Fruit fly (Drosophila melanogaster) whole organism, embryonic: Measurements from ENCODE around the gene ninaB.

ENCODE experiments used
- BtbVII ChIP-seq: fragments of 200-800 bp; sonication (Bioruptor generic); optimal IDR thresholded peaks from 3 replicates; lab custom pipeline; 2017; ENCODE audit warnings: missing biosample characterization, mild to moderate bottlenecking, missing genetic modification characterization
- CG10321 ChIP-seq: fragments of 200-800 bp; sonication (Bioruptor generic); IDR thresholded peaks from 2 replicates; pipeline ENCODE4 v1.3.6; 2022; ENCODE audit warnings: missing biosample characterization, missing genetic modification characterization
- CG11696 ChIP-seq: fragments of 200-800 bp; sonication (Bioruptor generic); IDR thresholded peaks from 2 replicates; pipeline ENCODE4 v1.3.6; 2022; ENCODE audit warnings: missing biosample characterization, missing genetic modification characterization
- CG17612 ChIP-seq: fragments of 200-800 bp; sonication (Bioruptor generic); IDR thresholded peaks from 2 replicates; pipeline ENCODE4 v1.3.6; 2022; ENCODE audit warnings: missing biosample characterization, missing genetic modification characterization
- CG6791 ChIP-seq: fragments of 200-800 bp; sonication (Bioruptor generic); IDR thresholded peaks from 3 replicates; pipeline ENCODE4 v1.3.6; 2022; ENCODE audit warnings: missing biosample characterization, missing genetic modification characterization; ENCODE audit not compliant: partially characterized antibody
- CG7271 ChIP-seq: fragments of 200-800 bp; sonication (Bioruptor generic); optimal IDR thresholded peaks from 2 replicates; lab custom pipeline; 2018; ENCODE audit warnings: missing biosample characterization, mild to moderate bottlenecking, missing genetic modification characterization, moderate library complexity
- Rx ChIP-seq: fragments of 200-800 bp; sonication (Bioruptor generic); IDR thresholded peaks from 2 replicates; pipeline ENCODE4 v1.3.6; 2022; ENCODE audit warnings: missing biosample characterization, missing genetic modification characterization
- Xbp1 ChIP-seq: fragments of 200-800 bp; sonication (Bioruptor generic); optimal IDR thresholded peaks from 3 replicates; lab custom pipeline; 2016; ENCODE audit warnings: missing biosample characterization, mild to moderate bottlenecking, missing genetic modification characterization
- az2 ChIP-seq: fragments of 200-800 bp; sonication (Bioruptor generic); optimal IDR thresholded peaks from 3 replicates; lab custom pipeline; 2016; ENCODE audit warnings: missing biosample characterization, missing genetic modification characterization
- dm ChIP-seq: fragments of 200-800 bp; sonication (Bioruptor generic); optimal IDR thresholded peaks from 3 replicates; lab custom pipeline; 2016; ENCODE audit warnings: missing biosample characterization, missing genetic modification characterization
- fru ChIP-seq: fragments of >200 bp; optimal IDR thresholded peaks from 2 replicates; lab custom pipeline; 2017
- pros ChIP-seq: fragments of 200-800 bp; sonication (Bioruptor generic); optimal IDR thresholded peaks from 3 replicates; lab custom pipeline; 2019; ENCODE audit warnings: missing biosample characterization, mild to moderate bottlenecking, missing genetic modification characterization, moderate library complexity
- salm ChIP-seq: fragments of 200-800 bp; sonication (Bioruptor generic); optimal IDR thresholded peaks from 2 replicates; lab custom pipeline; 2018; ENCODE audit warnings: missing biosample characterization, mild to moderate bottlenecking, missing genetic modification characterization
- tna ChIP-seq: fragments of 200-800 bp; sonication (Bioruptor generic); IDR thresholded peaks from 2 replicates; pipeline ENCODE4 v1.3.6; 2022; ENCODE audit warnings: missing biosample characterization, missing genetic modification characterization; ENCODE audit not compliant: partially characterized antibody

DNA sequence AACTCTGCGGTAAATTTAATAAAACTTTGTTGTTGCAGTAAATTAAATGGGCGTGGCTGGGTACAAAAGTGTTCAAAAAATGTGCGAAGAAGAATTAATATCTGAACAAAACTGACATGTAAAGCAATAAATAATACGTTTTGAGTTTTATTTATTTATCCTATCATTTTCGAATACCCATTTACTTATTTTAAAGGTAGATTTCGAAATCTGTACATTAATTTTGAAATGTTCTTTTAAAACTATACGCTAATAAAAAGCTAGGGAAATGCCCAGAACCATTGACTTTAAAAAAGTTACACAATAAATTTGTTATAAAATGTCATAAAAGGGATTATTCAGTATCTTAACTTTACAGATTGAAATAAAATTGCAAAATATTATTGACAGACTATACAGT lies 11.4 kb downstream of the ninaB start, which contains the start of the genes primo-1 and primo-2:
- TF ChIP-seq CG10321 (GFP tag; lab: Robert Waterston, UW) (no peak), CG7271 (no peak), pros (GFP tag; lab: Kevin White, UChicago) (no peak), fru (no peak), dm (GFP tag; lab: Kevin White, UChicago) (no peak), az2 (GFP tag; lab: Kevin White, UChicago) (no peak), Xbp1 (GFP tag; lab: Kevin White, UChicago) (no peak), tna (no peak), salm (no peak), CG6791 (GFP tag; lab: Robert Waterston, UW) (no peak), CG11696 (GFP tag; lab: Robert Waterston, UW) (no peak), BtbVII (GFP tag; lab: Kevin White, UChicago) (no peak), CG17612 (GFP tag; lab: Robert Waterston, UW) (no peak), Rx (no peak)
